Worm (Caenorhabditis elegans) whole organism, L4 larva: Measurements from ENCODE around the gene Y77E11A.12.

Experiments used
- F10B5.3 ChIP-seq: sonication (generic microtip); optimal IDR thresholded peaks from 2 replicates; lab custom pipeline; 2016; ENCODE audit warnings: mild to moderate bottlenecking, missing genetic modification characterization, missing compliant biosample characterization
- F26F4.8 ChIP-seq: fragments of 200-800 bp; sonication (Bioruptor generic); conservative IDR thresholded peaks from 2 replicates; pipeline ENCODE4 v1.3.6; 2022; ENCODE audit warnings: missing genetic modification characterization, missing compliant biosample characterization
- F49E8.2 ChIP-seq: sonication (generic microtip); optimal IDR thresholded peaks from 2 replicates; lab custom pipeline; 2016; ENCODE audit warnings: missing compliant biosample characterization, mild to moderate bottlenecking, missing genetic modification characterization, borderline replicate concordance
- T26A8.4 ChIP-seq: fragments of 200-800 bp; sonication (Bioruptor generic); IDR thresholded peaks from 2 replicates; pipeline ENCODE4 v1.3.6; 2022; ENCODE audit warnings: missing genetic modification characterization, missing compliant biosample characterization
- Y105C5A.15 ChIP-seq: fragments of 200-800 bp; sonication (Bioruptor generic); IDR thresholded peaks from 2 replicates; pipeline ENCODE4 v1.3.6; 2022; ENCODE audit warnings: missing genetic modification characterization, missing compliant biosample characterization
- Y48G9A.11 ChIP-seq: fragments of 200-800 bp; sonication (Bioruptor generic); IDR thresholded peaks from 2 replicates; pipeline ENCODE4 v1.3.6; 2022; ENCODE audit warnings: missing genetic modification reagents, missing genetic modification characterization, missing compliant biosample characterization
- ZK337.2 ChIP-seq: fragments of 200-800 bp; sonication (Bioruptor generic); IDR thresholded peaks from 2 replicates; pipeline ENCODE4 v1.3.6; 2022; ENCODE audit warnings: missing genetic modification reagents, missing genetic modification characterization, missing compliant biosample characterization
- ZK546.5 ChIP-seq, 2 experiments: sonication (generic microtip); optimal IDR thresholded peaks; 2 replicates each; lab custom pipeline; 2017; ENCODE audit warnings: missing biosample characterization in 2 of 2, missing genetic modification characterization in 2 of 2
- ceh-28 ChIP-seq: fragments of 150-350 bp; optimal IDR thresholded peaks from 2 replicates; lab custom pipeline; 2014; ENCODE audit warnings: missing biosample characterization, missing genetic modification reagents, missing genetic modification characterization
- ceh-44 ChIP-seq: fragments of 200-800 bp; sonication (Bioruptor generic); IDR thresholded peaks from 2 replicates; pipeline ENCODE4 v1.3.6; 2022; ENCODE audit warnings: missing genetic modification reagents, missing genetic modification characterization, missing compliant biosample characterization
- ceh-62 ChIP-seq: sonication (generic microtip); optimal IDR thresholded peaks from 2 replicates; lab custom pipeline; 2017; ENCODE audit warnings: missing biosample characterization, missing genetic modification characterization
- ceh-82 ChIP-seq: sonication (generic microtip); optimal IDR thresholded peaks from 2 replicates; lab custom pipeline; 2017; ENCODE audit warnings: missing biosample characterization, missing genetic modification characterization
- cey-2 ChIP-seq: sonication (generic microtip); optimal IDR thresholded peaks from 3 replicates; lab custom pipeline; 2017; ENCODE audit warnings: missing genetic modification characterization, mild to moderate bottlenecking, missing compliant biosample characterization, antibody characterized with exemption, borderline replicate concordance; ENCODE audit not compliant: insufficient read depth
- daf-16 ChIP-seq, 3 experiments: sonication (generic microtip); optimal IDR thresholded peaks; 2 replicates each; lab custom pipeline; 2016 to 2017; ENCODE audit warnings: missing genetic modification characterization in 3 of 3, missing genetic modification reagents in 3 of 3, mild to moderate bottlenecking in 2 of 3, missing compliant biosample characterization in 2 of 3, missing biosample characterization in 1 of 3, moderate library complexity in 1 of 3
- dmd-6 ChIP-seq: fragments of 200-800 bp; sonication (Bioruptor generic); IDR thresholded peaks from 2 replicates; pipeline ENCODE4 v1.3.6; 2022; ENCODE audit warnings: missing genetic modification reagents, missing genetic modification characterization, missing compliant biosample characterization
- dve-1 ChIP-seq: sonication (generic microtip); optimal IDR thresholded peaks from 2 replicates; lab custom pipeline; 2017; ENCODE audit warnings: antibody characterized with exemption, mild to moderate bottlenecking, missing genetic modification characterization, missing compliant biosample characterization; ENCODE audit not compliant: insufficient read depth
- egl-43 ChIP-seq: fragments of 200-800 bp; sonication (Bioruptor generic); IDR thresholded peaks from 2 replicates; pipeline ENCODE4 v1.3.6; 2022; ENCODE audit warnings: missing genetic modification reagents, missing genetic modification characterization, missing compliant biosample characterization
- fos-1 ChIP-seq: fragments of 150-350 bp; optimal IDR thresholded peaks from 2 replicates; lab custom pipeline; 2014; ENCODE audit warnings: missing biosample characterization, missing genetic modification characterization
- gei-8 ChIP-seq: fragments of 200-800 bp; sonication (Bioruptor generic); optimal IDR thresholded peaks from 2 replicates; lab custom pipeline; 2018; ENCODE audit warnings: mild to moderate bottlenecking, missing genetic modification characterization, missing compliant biosample characterization
- hmg-1.1 ChIP-seq: fragments of 200-800 bp; sonication (Bioruptor generic); IDR thresholded peaks from 2 replicates; pipeline ENCODE4 v1.3.6; 2022; ENCODE audit warnings: missing genetic modification reagents, missing genetic modification characterization, missing compliant biosample characterization
- lin-13 ChIP-seq: fragments of 150-350 bp; optimal IDR thresholded peaks from 2 replicates; lab custom pipeline; 2014; ENCODE audit warnings: missing biosample characterization, missing genetic modification reagents, missing genetic modification characterization
- lin-38 ChIP-seq: fragments of 200-800 bp; sonication (Bioruptor generic); IDR thresholded peaks from 2 replicates; pipeline ENCODE4 v1.3.6; 2022; ENCODE audit warnings: missing genetic modification reagents, missing genetic modification characterization, missing compliant biosample characterization
- lin-39 ChIP-seq: fragments of 150-350 bp; optimal IDR thresholded peaks from 2 replicates; lab custom pipeline; 2014; ENCODE audit warnings: missing biosample characterization, missing genetic modification reagents, missing genetic modification characterization
- lsy-2 ChIP-seq, 2 experiments: fragments of 150-350 bp in 1 of 2; sonication (generic microtip) in 1 of 2; optimal IDR thresholded peaks; 2 replicates each; lab custom pipeline; 2014 to 2017; ENCODE audit warnings: missing biosample characterization in 2 of 2, missing genetic modification characterization in 2 of 2
- madf-5 ChIP-seq, 2 experiments: fragments of 200-800 bp; sonication (Bioruptor generic); IDR thresholded peaks; 2 replicates each; pipeline ENCODE4 v1.3.6; 2022; ENCODE audit warnings: missing compliant biosample characterization in 2 of 2, missing genetic modification characterization in 2 of 2
- madf-9 ChIP-seq: fragments of 200-800 bp; sonication (Bioruptor generic); conservative IDR thresholded peaks from 2 replicates; pipeline ENCODE4 v1.3.6; 2022; ENCODE audit warnings: missing genetic modification reagents, missing genetic modification characterization, missing compliant biosample characterization
- mdl-1 ChIP-seq, 2 experiments: fragments of 150-350 bp in 1 of 2; sonication (generic microtip) in 1 of 2; optimal IDR thresholded peaks; 2 replicates each; lab custom pipeline; 2014 to 2017; ENCODE audit warnings: missing biosample characterization in 2 of 2, missing genetic modification characterization in 2 of 2
- mep-1 ChIP-seq: fragments of 150-350 bp; sonication (generic microtip); optimal IDR thresholded peaks from 3 replicates; lab custom pipeline; 2014; ENCODE audit warnings: missing biosample characterization, missing genetic modification characterization
- mes-2 ChIP-seq: sonication (generic microtip); optimal IDR thresholded peaks from 2 replicates; lab custom pipeline; 2016; ENCODE audit warnings: missing genotype, mild to moderate bottlenecking, missing genetic modification characterization, missing compliant biosample characterization; ENCODE audit not compliant: poor library complexity, severe bottlenecking
- nhr-102 ChIP-seq: sonication (generic microtip); optimal IDR thresholded peaks from 2 replicates; lab custom pipeline; 2016; ENCODE audit warnings: mild to moderate bottlenecking, missing genetic modification characterization, moderate library complexity, missing compliant biosample characterization
- nhr-111 ChIP-seq: fragments of 200-800 bp; sonication (Bioruptor generic); optimal IDR thresholded peaks from 2 replicates; lab custom pipeline; 2018; ENCODE audit warnings: mild to moderate bottlenecking, missing genetic modification characterization, missing compliant biosample characterization
- nhr-237 ChIP-seq: sonication (generic microtip); optimal IDR thresholded peaks from 2 replicates; lab custom pipeline; 2017; ENCODE audit warnings: missing biosample characterization, missing genetic modification characterization
- nhr-41 ChIP-seq: fragments of 200-800 bp; sonication (Bioruptor generic); IDR thresholded peaks from 2 replicates; pipeline ENCODE4 v1.3.6; 2022; ENCODE audit warnings: missing genetic modification reagents, missing genetic modification characterization, missing compliant biosample characterization
- nhr-42 ChIP-seq: fragments of 200-800 bp; sonication (Bioruptor generic); IDR thresholded peaks from 2 replicates; pipeline ENCODE4 v1.3.6; 2022; ENCODE audit warnings: missing genetic modification characterization, missing compliant biosample characterization
- nhr-48 ChIP-seq: sonication (generic microtip); optimal IDR thresholded peaks from 2 replicates; lab custom pipeline; 2016; ENCODE audit warnings: mild to moderate bottlenecking, missing genetic modification characterization, missing compliant biosample characterization
- nhr-6 ChIP-seq: fragments of 150-350 bp; optimal IDR thresholded peaks from 2 replicates; lab custom pipeline; 2014; ENCODE audit warnings: missing biosample characterization, missing genetic modification characterization
- nhr-76 ChIP-seq: fragments of 150-350 bp; optimal IDR thresholded peaks from 2 replicates; lab custom pipeline; 2014; ENCODE audit warnings: missing biosample characterization, missing genetic modification characterization
- pha-4 ChIP-seq, 2 experiments: fragments of 150-350 bp in 1 of 2; fragments of 200-800 bp in 1 of 2; sonication (Bioruptor generic) in 1 of 2; IDR thresholded peaks in 1 of 2; optimal IDR thresholded peaks in 1 of 2; 2 replicates each; pipeline versions ENCODE4 v1.3.6 to Lab custom; 2014 to 2022; ENCODE audit warnings: missing genetic modification characterization in 2 of 2, missing genetic modification reagents in 2 of 2, missing biosample characterization in 1 of 2, missing compliant biosample characterization in 1 of 2
- set-16 ChIP-seq: fragments of 200-800 bp; sonication (Bioruptor generic); IDR thresholded peaks from 2 replicates; pipeline ENCODE4 v1.3.6; 2022; ENCODE audit warnings: missing genetic modification reagents, missing genetic modification characterization, missing compliant biosample characterization
- skn-1 ChIP-seq: fragments of 150-350 bp; optimal IDR thresholded peaks from 2 replicates; lab custom pipeline; 2014; ENCODE audit warnings: missing biosample characterization, missing genetic modification characterization
- snpc-1.2 ChIP-seq: fragments of 200-800 bp; sonication (Bioruptor generic); IDR thresholded peaks from 2 replicates; pipeline ENCODE4 v1.3.6; 2022; ENCODE audit warnings: missing genetic modification reagents, missing genetic modification characterization, missing compliant biosample characterization
- tag-97 ChIP-seq: fragments of 200-800 bp; sonication (Bioruptor generic); IDR thresholded peaks from 2 replicates; pipeline ENCODE4 v1.3.6; 2022; ENCODE audit warnings: missing genetic modification characterization, missing compliant biosample characterization
- tra-1 ChIP-seq: fragments of 200-800 bp; sonication (Bioruptor generic); IDR thresholded peaks from 2 replicates; pipeline ENCODE4 v1.3.6; 2022; ENCODE audit warnings: missing genetic modification reagents, missing genetic modification characterization, missing compliant biosample characterization
- unc-130 ChIP-seq: sonication (generic microtip); optimal IDR thresholded peaks from 2 replicates; lab custom pipeline; 2016; ENCODE audit warnings: missing genetic modification reagents, missing genetic modification characterization, missing compliant biosample characterization
- unc-62 ChIP-seq, 3 experiments: fragments of 150-350 bp in 1 of 3; sonication (generic microtip); optimal IDR thresholded peaks in 2 of 3; peaks in 1 of 3; 1 replicate in 1 of 3; 2 replicates in 2 of 3; lab custom pipeline; 2014 to 2017; ENCODE audit warnings: missing biosample characterization in 3 of 3, missing genetic modification characterization in 3 of 3, missing genetic modification reagents in 3 of 3, missing genotype in 1 of 3
- vab-7 ChIP-seq: fragments of 200-800 bp; sonication (Bioruptor generic); IDR thresholded peaks from 2 replicates; pipeline ENCODE4 v1.3.6; 2022; ENCODE audit warnings: missing genetic modification reagents, missing genetic modification characterization, missing compliant biosample characterization
- zfp-3 ChIP-seq: fragments of 200-800 bp; sonication (Bioruptor generic); conservative IDR thresholded peaks from 2 replicates; pipeline ENCODE4 v1.3.6; 2022; ENCODE audit warnings: missing genetic modification reagents, missing genetic modification characterization, missing compliant biosample characterization
- zip-11 ChIP-seq: fragments of 200-800 bp; sonication (Bioruptor generic); IDR thresholded peaks from 2 replicates; pipeline ENCODE4 v1.3.6; 2022; ENCODE audit warnings: missing genetic modification characterization, missing compliant biosample characterization
- ztf-11 ChIP-seq: fragments of 150-350 bp; optimal IDR thresholded peaks from 2 replicates; lab custom pipeline; 2014; ENCODE audit warnings: missing biosample characterization, missing genetic modification characterization

Gene Y77E11A.12

ce11 chrIV:1514415-1514814 lies 39.5 kb upstream of the Y77E11A.12 start:
- TF ChIP-seq madf-5 (GFP tag; IDR thresholded peaks at IDR 0.05; lab: Robert Waterston, UW) (no peak), ZK546.5 (tag; optimal IDR thresholded peaks at IDR 0.05; lab: Kevin White, UChicago) (no peak), nhr-48 (tag; lab: Kevin White, UChicago) (no peak), nhr-41 (no peak), cey-2 (tag; lab: Kevin White, UChicago) (no peak), dmd-6 (no peak), skn-1 (tag; lab: Kevin White, UChicago) (no peak), ceh-44 (GFP tag; lab: Robert Waterston, UW) (no peak), nhr-102 (tag; lab: Kevin White, UChicago) (no peak), Y105C5A.15 (GFP tag; lab: Robert Waterston, UW) (no peak), lin-39 (tag; lab: Kevin White, UChicago) (no peak), nhr-111 (no peak), Y48G9A.11 (0 out of 2 replicates have a peak, but pooled peaks have one; percentile 43), lin-38 (GFP tag; lab: Robert Waterston, UW) (no peak; the same call in 1 of the 2 replicates), dve-1 (tag; lab: Kevin White, UChicago) (no peak), snpc-1.2 (GFP tag; lab: Robert Waterston, UW) (no peak), vab-7 (GFP tag; lab: Robert Waterston, UW) (peak; percentile 73), madf-9 (GFP tag; lab: Robert Waterston, UW) (no peak), zfp-3 (no peak), ZK337.2 (GFP tag; lab: Robert Waterston, UW) (no peak), pha-4 (GFP tag; IDR thresholded peaks at IDR 0.05; lab: Robert Waterston, UW) (peak; percentile 50), pha-4 (tag; optimal IDR thresholded peaks at IDR 0.05; lab: Kevin White, UChicago) (no peak), mes-2 (peak; percentile 24), F10B5.3 (tag; lab: Kevin White, UChicago) (no peak), F26F4.8 (0 out of 2 replicates have a peak, but pooled peaks have one; percentile 47), T26A8.4 (GFP tag; lab: Robert Waterston, UW) (no peak), ceh-82 (tag; lab: Kevin White, UChicago) (no peak), hmg-1.1 (peak; percentile 37; the same call in 1 of the 2 replicates), egl-43 (GFP tag; lab: Robert Waterston, UW) (peak; percentile 72; the same call in 1 of the 2 replicates), ceh-62 (tag; lab: Kevin White, UChicago) (no peak), ztf-11 (no peak), unc-130 (GFP tag; lab: Kevin White, UChicago) (no peak), ceh-28 (no peak), unc-62 (GFP tag; optimal IDR thresholded peaks at IDR 0.05 in 1 of 2; lab: Kevin White, UChicago) (peak in 1 of 2 experiments; percentile 12), unc-62 (tag; optimal IDR thresholded peaks at IDR 0.05; lab: Kevin White, UChicago) (no peak), nhr-6 (no peak), mep-1 (no peak), nhr-76 (tag; lab: Kevin White, UChicago) (no peak), tag-97 (GFP tag; lab: Robert Waterston, UW) (no peak), fos-1 (tag; lab: Kevin White, UChicago) (no peak), zip-11 (GFP tag; lab: Robert Waterston, UW) (no peak), lsy-2 (tag; optimal IDR thresholded peaks at IDR 0.05; lab: Kevin White, UChicago) (no peak), daf-16 (GFP tag; optimal IDR thresholded peaks at IDR 0.05; lab: Kevin White, UChicago) (peak in 1 of 2 experiments; percentile 28), daf-16 (tag; optimal IDR thresholded peaks at IDR 0.05; lab: Kevin White, UChicago) (peak; percentile 16), mdl-1 (tag; optimal IDR thresholded peaks at IDR 0.05; lab: Kevin White, UChicago) (no peak), tra-1 (no peak), lin-13 (GFP tag; lab: Kevin White, UChicago) (no peak), F49E8.2 (tag; lab: Kevin White, UChicago) (peak; percentile 23), nhr-237 (no peak), nhr-42 (GFP tag; lab: Robert Waterston, UW) (0 out of 2 replicates have a peak, but pooled peaks have one; percentile 8), set-16 (GFP tag; lab: Robert Waterston, UW) (no peak), gei-8 (GFP tag; lab: Kevin White, UChicago) (no peak)
